Comparison of ENCODE assay signal across 1 fruit fly cellular context in genomic region chr3L:10769218-10770018, dm6.
A peak's percentile ranks its signal among the peaks of the same experiment; 100 is the strongest.
TF ChIP-seq lines count a peak whose summit lies in the region.

No protein-coding gene starts in this region.

TF ChIP-seq in whole organism, embryonic, 481 proteins besides CTCF, POLR2A, EP300 and RAD21 (continued from another document):
- TF ChIP-seq CkIIα-i1 (GFP tag; IDR thresholded peaks at IDR 0.05; lab: Robert Waterston, UW) (no peak), Fer2 (tag; optimal IDR thresholded peaks at IDR 0.05; lab: Kevin White, UChicago) (peak; percentile 52), ken (GFP tag; IDR thresholded peaks at IDR 0.05; lab: Robert Waterston, UW) (peak; percentile 72; the same call in 2 of the 3 replicates), YL-1 (GFP tag; optimal IDR thresholded peaks at IDR 0.05; lab: Kevin White, UChicago) (peak; percentile 66), CG17912 (GFP tag; optimal IDR thresholded peaks at IDR 0.05; lab: Kevin White, UChicago) (no peak), zen2 (GFP tag; IDR thresholded peaks at IDR 0.05; lab: Robert Waterston, UW; ENCODE audit: partially characterized antibody) (no peak), CG3163 (GFP tag; optimal IDR thresholded peaks at IDR 0.05; lab: Kevin White, UChicago) (peak; percentile 19), Sry-β (GFP tag; optimal IDR thresholded peaks at IDR 0.05; lab: Kevin White, UChicago) (peak; percentile 49), br (optimal IDR thresholded peaks at IDR 0.05; lab: Kevin White, UChicago) (no peak), sisA (GFP tag; IDR thresholded peaks at IDR 0.05; lab: Robert Waterston, UW) (peak; percentile 84), CG33213 (GFP tag; optimal IDR thresholded peaks at IDR 0.05; lab: Kevin White, UChicago) (peak; percentile 27), CG12659 (GFP tag; optimal IDR thresholded peaks at IDR 0.05; lab: Kevin White, UChicago) (peak; percentile 65), CG2875 (GFP tag; optimal IDR thresholded peaks at IDR 0.05; lab: Kevin White, UChicago) (peak; percentile 84), caup (GFP tag; optimal IDR thresholded peaks at IDR 0.05; lab: Kevin White, UChicago; ENCODE audit: severe bottlenecking) (peak; percentile 58), Chrac-16 (GFP tag; optimal IDR thresholded peaks at IDR 0.05; lab: Kevin White, UChicago) (peak; percentile 93), CG11085 (GFP tag; IDR thresholded peaks at IDR 0.05; lab: Robert Waterston, UW) (peak; percentile 45; the same call in 1 of the 2 replicates), CG12071 (GFP tag; optimal IDR thresholded peaks at IDR 0.05; lab: Kevin White, UChicago) (no peak), phol (tag; optimal IDR thresholded peaks at IDR 0.05; lab: Kevin White, UChicago) (peak; percentile 96), zfh2 (GFP tag; optimal IDR thresholded peaks at IDR 0.05; lab: Kevin White, UChicago) (no peak), Tbp (GFP tag; optimal IDR thresholded peaks at IDR 0.05; lab: Kevin White, UChicago) (no peak), CG42726 (GFP tag; IDR thresholded peaks at IDR 0.05; lab: Robert Waterston, UW; ENCODE audit: partially characterized antibody) (no peak), dmrt99B (tag; optimal IDR thresholded peaks at IDR 0.05; lab: Kevin White, UChicago) (peak; percentile 79), CG9609 (GFP tag; optimal IDR thresholded peaks at IDR 0.05; lab: Kevin White, UChicago) (no peak), NK7.1 (GFP tag; optimal IDR thresholded peaks at IDR 0.05; lab: Kevin White, UChicago) (no peak), emc (GFP tag; optimal IDR thresholded peaks at IDR 0.05; lab: Kevin White, UChicago) (no peak), CG12236 (GFP tag; optimal IDR thresholded peaks at IDR 0.05; lab: Kevin White, UChicago) (peak; percentile 51), ase (GFP tag; IDR thresholded peaks at IDR 0.05; lab: Robert Waterston, UW) (peak; percentile 69; the same call in 1 of the 3 replicates), dmrt11E (tag; optimal IDR thresholded peaks at IDR 0.05; lab: Kevin White, UChicago) (peak; percentile 100), dan (GFP tag; IDR thresholded peaks at IDR 0.05; lab: Robert Waterston, UW) (peak; percentile 89; the same call in 1 of the 2 replicates), knrl (GFP tag; IDR thresholded peaks at IDR 0.05; lab: Robert Waterston, UW; ENCODE audit: partially characterized antibody) (no peak), cg (GFP tag; optimal IDR thresholded peaks at IDR 0.05; lab: Kevin White, UChicago) (peak; percentile 6), vvl (GFP tag; IDR thresholded peaks at IDR 0.05; lab: Robert Waterston, UW) (peak; percentile 97), CG13296 (GFP tag; optimal IDR thresholded peaks at IDR 0.05; lab: Kevin White, UChicago) (peak; percentile 20), gfzf (GFP tag; optimal IDR thresholded peaks at IDR 0.05; lab: Kevin White, UChicago) (no peak), tna (GFP tag; IDR thresholded peaks at IDR 0.05; lab: Robert Waterston, UW; ENCODE audit: partially characterized antibody) (no peak), luna (GFP tag; optimal IDR thresholded peaks at IDR 0.05; lab: Kevin White, UChicago) (no peak), CG1647 (GFP tag; optimal IDR thresholded peaks at IDR 0.05; lab: Kevin White, UChicago) (peak; percentile 36), bbx (GFP tag; IDR thresholded peaks at IDR 0.05; lab: Robert Waterston, UW; ENCODE audit: partially characterized antibody) (no peak), Spps (tag; optimal IDR thresholded peaks at IDR 0.05; lab: Kevin White, UChicago) (peak; percentile 98), CG18599 (GFP tag; optimal IDR thresholded peaks at IDR 0.05; lab: Kevin White, UChicago) (peak; percentile 77), Ssrp (tag; optimal IDR thresholded peaks at IDR 0.05; lab: Kevin White, UChicago) (peak; percentile 94), nerfin-1 (tag; optimal IDR thresholded peaks at IDR 0.05; lab: Kevin White, UChicago) (peak; percentile 92), ERR (GFP tag; optimal IDR thresholded peaks at IDR 0.05; lab: Kevin White, UChicago) (no peak), CG7357 (GFP tag; IDR thresholded peaks at IDR 0.05; lab: Robert Waterston, UW) (peak; percentile 77; the same call in 2 of the 3 replicates), CG8765 (GFP tag; IDR thresholded peaks at IDR 0.05; lab: Robert Waterston, UW) (peak; percentile 95), crc (GFP tag; optimal IDR thresholded peaks at IDR 0.05; lab: Kevin White, UChicago) (no peak), ham (GFP tag; IDR thresholded peaks at IDR 0.05; lab: Robert Waterston, UW) (no peak), CG13123 (GFP tag; optimal IDR thresholded peaks at IDR 0.05; lab: Kevin White, UChicago) (peak; percentile 74), Asciz (GFP tag; optimal IDR thresholded peaks at IDR 0.05; lab: Kevin White, UChicago) (peak; percentile 87), Abd-B (GFP tag; optimal IDR thresholded peaks at IDR 0.05; lab: Kevin White, UChicago) (peak; percentile 87), CG16815 (GFP tag; optimal IDR thresholded peaks at IDR 0.05; lab: Kevin White, UChicago) (peak; percentile 95), Mes4 (GFP tag; optimal IDR thresholded peaks at IDR 0.05; lab: Kevin White, UChicago) (no peak), tll (GFP tag; optimal IDR thresholded peaks at IDR 0.05; lab: Kevin White, UChicago) (no peak), CG11247 (GFP tag; IDR thresholded peaks at IDR 0.05; lab: Robert Waterston, UW) (peak; percentile 72), E2f1 (GFP tag; IDR thresholded peaks at IDR 0.05; lab: Robert Waterston, UW) (peak; percentile 80), hkb (optimal IDR thresholded peaks at IDR 0.05; lab: Kevin White, UChicago) (no peak), hkb (GFP tag; IDR thresholded peaks at IDR 0.05; lab: Robert Waterston, UW) (peak; percentile 88), PHDP (tag; optimal IDR thresholded peaks at IDR 0.05; lab: Kevin White, UChicago) (peak; percentile 84), CG6654 (GFP tag; optimal IDR thresholded peaks at IDR 0.05; lab: Kevin White, UChicago) (peak; percentile 36), CG12769 (tag; optimal IDR thresholded peaks at IDR 0.05; lab: Kevin White, UChicago) (peak; percentile 11), E2f2 (GFP tag; IDR thresholded peaks at IDR 0.05; lab: Robert Waterston, UW) (peak; percentile 65; the same call in 1 of the 2 replicates), Dp (GFP tag; optimal IDR thresholded peaks at IDR 0.05; lab: Kevin White, UChicago) (no peak), Taf1 (GFP tag; IDR thresholded peaks at IDR 0.05; lab: Robert Waterston, UW) (0 out of 2 replicates have a peak, but pooled peaks have one; percentile 44), gsb (GFP tag; IDR thresholded peaks at IDR 0.05; lab: Robert Waterston, UW) (no peak; the same call in 1 of the 2 replicates), klu (GFP tag; IDR thresholded peaks at IDR 0.05; lab: Robert Waterston, UW) (peak; percentile 70), CG12942 (GFP tag; optimal IDR thresholded peaks at IDR 0.05; lab: Kevin White, UChicago) (peak; percentile 79), row (GFP tag; IDR thresholded peaks at IDR 0.05; lab: Robert Waterston, UW) (peak; percentile 93), rib (GFP tag; IDR thresholded peaks at IDR 0.05; lab: Robert Waterston, UW) (no peak), trh (GFP tag; optimal IDR thresholded peaks at IDR 0.05; lab: Kevin White, UChicago) (peak; percentile 78), odd (GFP tag; optimal IDR thresholded peaks at IDR 0.05; lab: Kevin White, UChicago) (peak; percentile 75), CG7839 (tag; optimal IDR thresholded peaks at IDR 0.05; lab: Kevin White, UChicago) (peak; percentile 93), pfk (GFP tag; optimal IDR thresholded peaks at IDR 0.05; lab: Kevin White, UChicago) (no peak), Hand (GFP tag; optimal IDR thresholded peaks at IDR 0.05; lab: Kevin White, UChicago) (peak; percentile 15), mld (GFP tag; IDR thresholded peaks at IDR 0.05; lab: Robert Waterston, UW; ENCODE audit: partially characterized antibody) (no peak), CG9797 (GFP tag; optimal IDR thresholded peaks at IDR 0.05; lab: Kevin White, UChicago) (peak; percentile 4), Side (GFP tag; optimal IDR thresholded peaks at IDR 0.05; lab: Kevin White, UChicago) (peak; percentile 33), usp (GFP tag; optimal IDR thresholded peaks at IDR 0.05; lab: Kevin White, UChicago) (no peak)
